Fruit fly (Drosophila melanogaster): ENCODE data around the gene RpS10b.
A peak's percentile ranks its signal among the peaks of the same experiment; 100 is the strongest.

Gene RpS10b

dm6 chrX:19642819-19643504 lies 45.1 kb downstream of the RpS10b start, which contains the start of the genes CG12237 and Sec61gamma (continued):
- TF ChIP-seq sens-2 (GFP tag; IDR thresholded peaks at IDR 0.05) (no peak), CG12299 (tag; optimal IDR thresholded peaks at IDR 0.05) (no peak), CG7987 (GFP tag; optimal IDR thresholded peaks at IDR 0.05) (peak; percentile 64), ato (GFP tag; IDR thresholded peaks at IDR 0.05; ENCODE audit: partially characterized antibody) (no peak), en (GFP tag; optimal IDR thresholded peaks at IDR 0.05) (no peak), fd96Cb (tag; optimal IDR thresholded peaks at IDR 0.05) (no peak), slbo (GFP tag; IDR thresholded peaks at IDR 0.05) (peak; percentile 58), Kr (GFP tag; optimal IDR thresholded peaks at IDR 0.05) (no peak), CG31365 (tag; optimal IDR thresholded peaks at IDR 0.05) (no peak), CG1647 (GFP tag; optimal IDR thresholded peaks at IDR 0.05) (peak; percentile 14), stc (GFP tag; IDR thresholded peaks at IDR 0.05) (0 out of 2 replicates have a peak, but pooled peaks have one; percentile 5), E2f1 (GFP tag; IDR thresholded peaks at IDR 0.05) (no peak), CG8089 (GFP tag; optimal IDR thresholded peaks at IDR 0.05) (no peak), CG4730 (GFP tag; IDR thresholded peaks at IDR 0.05) (no peak), H2.0 (GFP tag; IDR thresholded peaks at IDR 0.05) (0 out of 2 replicates have a peak, but pooled peaks have one; percentile 6), cad (GFP tag; optimal IDR thresholded peaks at IDR 0.05) (no peak), TFAM (GFP tag; optimal IDR thresholded peaks at IDR 0.05) (no peak), CG10543 (GFP tag; optimal IDR thresholded peaks at IDR 0.05) (no peak), CG9797 (GFP tag; optimal IDR thresholded peaks at IDR 0.05) (peak; percentile 31), ham (GFP tag; IDR thresholded peaks at IDR 0.05) (no peak), CG9215 (GFP tag; IDR thresholded peaks at IDR 0.05) (peak; percentile 29), Bteb2 (GFP tag; optimal IDR thresholded peaks at IDR 0.05) (peak; percentile 13), cg (GFP tag; optimal IDR thresholded peaks at IDR 0.05) (peak; percentile 36), D19A (tag; optimal IDR thresholded peaks at IDR 0.05) (no peak), zen2 (GFP tag; IDR thresholded peaks at IDR 0.05; ENCODE audit: partially characterized antibody) (no peak), HLH54F (GFP tag; optimal IDR thresholded peaks at IDR 0.05) (no peak), Sry-δ (GFP tag; optimal IDR thresholded peaks at IDR 0.05) (peak; percentile 45), gcm2 (GFP tag; optimal IDR thresholded peaks at IDR 0.05) (no peak), CG11398 (GFP tag; optimal IDR thresholded peaks at IDR 0.05) (no peak), seq (GFP tag; IDR thresholded peaks at IDR 0.05) (no peak), maf-S (GFP tag; optimal IDR thresholded peaks at IDR 0.05) (peak; percentile 11), pzg (GFP tag; optimal IDR thresholded peaks at IDR 0.05) (peak; percentile 84), CG14014 (GFP tag; IDR thresholded peaks at IDR 0.05) (peak; percentile 9; the same call in 1 of the 2 replicates), salm (tag; optimal IDR thresholded peaks at IDR 0.05) (no peak), usp (GFP tag; optimal IDR thresholded peaks at IDR 0.05) (no peak), repo (GFP tag; optimal IDR thresholded peaks at IDR 0.05) (no peak), Hmx (GFP tag; optimal IDR thresholded peaks at IDR 0.05) (no peak), CG6654 (GFP tag; optimal IDR thresholded peaks at IDR 0.05) (no peak), Doc2 (GFP tag; IDR thresholded peaks at IDR 0.05) (no peak), CG14710 (tag; optimal IDR thresholded peaks at IDR 0.05) (peak; percentile 60), HLH3B (GFP tag; IDR thresholded peaks at IDR 0.05) (no peak), jing (GFP tag; optimal IDR thresholded peaks at IDR 0.05) (no peak), CG1792 (GFP tag; optimal IDR thresholded peaks at IDR 0.05) (no peak), CG34224 (GFP tag; IDR thresholded peaks at IDR 0.05; ENCODE audit: partially characterized antibody) (no peak), vfl (GFP tag; optimal IDR thresholded peaks at IDR 0.05) (no peak), gsb-n (tag; optimal IDR thresholded peaks at IDR 0.05) (no peak), CG18599 (GFP tag; optimal IDR thresholded peaks at IDR 0.05) (no peak), tup (GFP tag; optimal IDR thresholded peaks at IDR 0.05) (no peak), CG13624 (GFP tag; optimal IDR thresholded peaks at IDR 0.05) (peak; percentile 22), h (optimal IDR thresholded peaks at IDR 0.05) (no peak), Med (GFP tag) (peak; percentile 88)

Measured in whole organism, embryonic.